Fruit fly (Drosophila melanogaster) whole organism, embryonic: Measurements from ENCODE around the gene CG17359.
A peak's percentile ranks its signal among the peaks of the same experiment; 100 is the strongest.

Experiments used
- Abd-B ChIP-seq: fragments of 200-800 bp; sonication (Bioruptor generic); optimal IDR thresholded peaks from 2 replicates; lab custom pipeline; 2018; ENCODE audit warnings: missing biosample characterization, mild to moderate bottlenecking, missing genetic modification characterization, moderate library complexity
- Aef1 ChIP-seq: fragments of 200-800 bp; sonication (Bioruptor generic); IDR thresholded peaks from 3 replicates; pipeline ENCODE4 v1.3.6; 2022; ENCODE audit warnings: missing biosample characterization, missing genetic modification characterization
- Awh ChIP-seq: fragments of 200-800 bp; sonication (Bioruptor generic); IDR thresholded peaks from 2 replicates; pipeline ENCODE4, ENCODE4 v1.3.6; 2022; ENCODE audit warnings: missing biosample characterization, missing genetic modification characterization
- Blimp-1 ChIP-seq: fragments of 200-800 bp; sonication (Bioruptor generic); optimal IDR thresholded peaks from 3 replicates; lab custom pipeline; 2018; ENCODE audit warnings: missing biosample characterization, missing genetic modification characterization, mild to moderate bottlenecking, moderate library complexity, missing genetic modification reagents
- CG12942 ChIP-seq: fragments of 200-800 bp; sonication (Bioruptor generic); optimal IDR thresholded peaks from 3 replicates; lab custom pipeline; 2016; ENCODE audit warnings: missing biosample characterization, missing genetic modification characterization
- CG13624 ChIP-seq: fragments of 200-800 bp; sonication (Bioruptor generic); optimal IDR thresholded peaks from 2 replicates; lab custom pipeline; 2016; ENCODE audit warnings: missing biosample characterization, missing genetic modification characterization
- CG14860 ChIP-seq: fragments of 200-800 bp; sonication (Bioruptor generic); IDR thresholded peaks from 3 replicates; pipeline ENCODE4 v1.3.6; 2022; ENCODE audit warnings: missing biosample characterization, missing genetic modification characterization; ENCODE audit not compliant: partially characterized antibody
- CG17186 ChIP-seq: fragments of 200-800 bp; sonication (Bioruptor generic); optimal IDR thresholded peaks from 3 replicates; lab custom pipeline; 2017; ENCODE audit warnings: missing biosample characterization, missing genetic modification reagents, missing genetic modification characterization
- CG17912 ChIP-seq: fragments of 200-800 bp; sonication (Bioruptor generic); optimal IDR thresholded peaks from 2 replicates; lab custom pipeline; 2018; ENCODE audit warnings: missing biosample characterization, mild to moderate bottlenecking, missing genetic modification characterization
- CG18764 ChIP-seq: fragments of 200-800 bp; sonication (Bioruptor generic); optimal IDR thresholded peaks from 3 replicates; lab custom pipeline; 2016; ENCODE audit warnings: missing biosample characterization, missing genetic modification characterization
- CG2129 ChIP-seq: fragments of 200-800 bp; sonication (Bioruptor generic); IDR thresholded peaks from 2 replicates; pipeline ENCODE4 v1.3.6; 2022; ENCODE audit warnings: missing biosample characterization, missing genetic modification characterization; ENCODE audit not compliant: partially characterized antibody
- CG4360 ChIP-seq: fragments of 200-800 bp; sonication (Bioruptor generic); IDR thresholded peaks from 2 replicates; pipeline ENCODE4 v1.3.6; 2022; ENCODE audit warnings: missing biosample characterization, missing genetic modification characterization
- CG5180 ChIP-seq: fragments of 200-800 bp; sonication (Bioruptor generic); optimal IDR thresholded peaks from 3 replicates; lab custom pipeline; 2017; ENCODE audit warnings: missing biosample characterization, missing genetic modification characterization, mild to moderate bottlenecking, moderate library complexity, missing genetic modification reagents
- CG9727 ChIP-seq: fragments of 200-800 bp; sonication (Bioruptor generic); optimal IDR thresholded peaks from 3 replicates; lab custom pipeline; 2017; ENCODE audit warnings: missing biosample characterization, mild to moderate bottlenecking, missing genetic modification characterization
- CG9932 ChIP-seq: fragments of 200-800 bp; sonication (Bioruptor generic); IDR thresholded peaks from 2 replicates; pipeline ENCODE4 v1.3.6; 2022; ENCODE audit warnings: missing biosample characterization, missing genetic modification characterization
- CHES-1-like ChIP-seq: fragments of 200-800 bp; sonication (Bioruptor generic); optimal IDR thresholded peaks from 2 replicates; lab custom pipeline; 2016; ENCODE audit warnings: missing biosample characterization, missing genetic modification characterization
- CkIIα-i1 ChIP-seq: fragments of 200-800 bp; sonication (Bioruptor generic); IDR thresholded peaks from 2 replicates; pipeline ENCODE4 v1.3.6; 2022; ENCODE audit warnings: missing biosample characterization, missing genetic modification characterization
- H15 ChIP-seq: fragments of 200-800 bp; sonication (Bioruptor generic); IDR thresholded peaks from 3 replicates; pipeline ENCODE4 v1.3.6; 2022; ENCODE audit warnings: missing biosample characterization, missing genetic modification characterization
- H2.0 ChIP-seq: fragments of 200-800 bp; sonication (Bioruptor generic); IDR thresholded peaks from 2 replicates; pipeline ENCODE4 v1.3.6; 2022; ENCODE audit warnings: missing biosample characterization, missing genetic modification characterization
- Hand ChIP-seq: fragments of 200-800 bp; sonication (Bioruptor generic); optimal IDR thresholded peaks from 2 replicates; lab custom pipeline; 2017; ENCODE audit warnings: mild to moderate bottlenecking, missing biosample characterization, missing genetic modification reagents, missing genetic modification characterization
- Hmr ChIP-seq: fragments of 200-800 bp; sonication (Bioruptor generic); optimal IDR thresholded peaks from 3 replicates; lab custom pipeline; 2017; ENCODE audit warnings: mild to moderate bottlenecking, missing biosample characterization, missing genetic modification reagents, missing genetic modification characterization
- Lhr ChIP-seq: fragments of 200-800 bp; sonication (Bioruptor generic); optimal IDR thresholded peaks from 3 replicates; lab custom pipeline; 2017; ENCODE audit warnings: mild to moderate bottlenecking, missing biosample characterization, missing genetic modification reagents, missing genetic modification characterization
- MESR4 ChIP-seq: fragments of 200-800 bp; sonication (Bioruptor generic); optimal IDR thresholded peaks from 2 replicates; lab custom pipeline; 2018; ENCODE audit warnings: missing biosample characterization, mild to moderate bottlenecking, missing genetic modification characterization, moderate library complexity
- Med ChIP-seq: fragments of 200-800 bp; sonication (Bioruptor generic); peaks from one replicate; lab custom pipeline; 2016; ENCODE audit warnings: missing biosample characterization, missing genetic modification characterization, mild to moderate bottlenecking, inconsistent platforms, moderate library complexity
- Meics ChIP-seq: fragments of 200-800 bp; sonication (Bioruptor generic); optimal IDR thresholded peaks from 2 replicates; lab custom pipeline; 2017; ENCODE audit warnings: missing biosample characterization, mild to moderate bottlenecking, missing genetic modification characterization
- Myb ChIP-seq: fragments of 200-800 bp; sonication (Bioruptor generic); optimal IDR thresholded peaks from 2 replicates; lab custom pipeline; 2016; ENCODE audit warnings: missing biosample characterization, missing genetic modification characterization
- NfI ChIP-seq: fragments of 200-800 bp; sonication (Bioruptor generic); optimal IDR thresholded peaks from 3 replicates; lab custom pipeline; 2018; ENCODE audit warnings: missing biosample characterization, mild to moderate bottlenecking, missing genetic modification characterization, moderate library complexity
- Scr ChIP-seq: fragments of 200-800 bp; sonication (Bioruptor generic); IDR thresholded peaks from 2 replicates; pipeline ENCODE4 v1.3.6; 2022; ENCODE audit warnings: missing biosample characterization, missing genetic modification characterization; ENCODE audit not compliant: partially characterized antibody
- ab ChIP-seq: fragments of 200-800 bp; sonication (Bioruptor generic); optimal IDR thresholded peaks from 2 replicates; lab custom pipeline; 2016; ENCODE audit warnings: missing biosample characterization, missing genetic modification characterization
- bigmax ChIP-seq: fragments of 200-800 bp; sonication (Bioruptor generic); optimal IDR thresholded peaks from 2 replicates; lab custom pipeline; 2018; ENCODE audit warnings: missing biosample characterization, mild to moderate bottlenecking, missing genetic modification characterization
- bowl ChIP-seq: fragments of 200-800 bp; sonication (Bioruptor generic); IDR thresholded peaks from 2 replicates; pipeline ENCODE4 v1.3.6; 2022; ENCODE audit warnings: missing biosample characterization, missing genetic modification characterization
- bsh ChIP-seq, 2 experiments: fragments of 200-800 bp; sonication (Bioruptor generic); optimal IDR thresholded peaks; 2 replicates each; lab custom pipeline; 2017 to 2018; ENCODE audit warnings: mild to moderate bottlenecking in 2 of 2, missing biosample characterization in 2 of 2, missing genetic modification characterization in 2 of 2, moderate library complexity in 1 of 2
- chn ChIP-seq: fragments of 200-800 bp; sonication (Bioruptor generic); optimal IDR thresholded peaks from 2 replicates; lab custom pipeline; 2016; ENCODE audit warnings: missing biosample characterization, missing genetic modification characterization
- dpn ChIP-seq, 2 experiments: fragments of 200-800 bp; sonication (Bioruptor generic); optimal IDR thresholded peaks; 3 replicates each; lab custom pipeline; 2016; ENCODE audit warnings: missing biosample characterization in 2 of 2, missing genetic modification characterization in 2 of 2
- ewg ChIP-seq: fragments of 200-800 bp; sonication (Bioruptor generic); optimal IDR thresholded peaks from 3 replicates; lab custom pipeline; 2017; ENCODE audit warnings: mild to moderate bottlenecking, missing biosample characterization, missing genetic modification reagents, missing genetic modification characterization
- gfzf ChIP-seq: fragments of 200-800 bp; sonication (Bioruptor generic); optimal IDR thresholded peaks from 2 replicates; lab custom pipeline; 2016; ENCODE audit warnings: missing biosample characterization, mild to moderate bottlenecking, missing genetic modification characterization, moderate library complexity
- insv ChIP-seq, 2 experiments: fragments of 200-800 bp; sonication (Bioruptor generic); optimal IDR thresholded peaks; 3 replicates each; lab custom pipeline; 2016 to 2018; ENCODE audit warnings: missing biosample characterization in 2 of 2, missing genetic modification characterization in 2 of 2
- lilli ChIP-seq: fragments of 200-800 bp; sonication (Bioruptor generic); optimal IDR thresholded peaks from 3 replicates; lab custom pipeline; 2016; ENCODE audit warnings: missing biosample characterization, missing genetic modification characterization
- org-1 ChIP-seq: fragments of 200-800 bp; sonication (Bioruptor generic); optimal IDR thresholded peaks from 2 replicates; lab custom pipeline; 2017; ENCODE audit warnings: missing biosample characterization, missing genetic modification characterization
- otp ChIP-seq: fragments of 200-800 bp; sonication (Bioruptor generic); IDR thresholded peaks from 3 replicates; pipeline ENCODE4, ENCODE4 v1.3.6; 2022; ENCODE audit warnings: missing biosample characterization, missing genetic modification characterization
- schlank ChIP-seq: fragments of 200-800 bp; sonication (Bioruptor generic); optimal IDR thresholded peaks from 2 replicates; lab custom pipeline; 2018; ENCODE audit warnings: missing biosample characterization, mild to moderate bottlenecking, missing genetic modification characterization
- seq ChIP-seq: fragments of 200-800 bp; sonication (Bioruptor generic); IDR thresholded peaks from 2 replicates; pipeline ENCODE4 v1.3.6; 2022; ENCODE audit warnings: missing biosample characterization, missing genetic modification characterization
- shn ChIP-seq: fragments of 200-800 bp; sonication (Bioruptor generic); optimal IDR thresholded peaks from 3 replicates; lab custom pipeline; 2016; ENCODE audit warnings: missing biosample characterization, missing genetic modification characterization
- sqz ChIP-seq: fragments of 200-800 bp; sonication (Bioruptor generic); optimal IDR thresholded peaks from 3 replicates; lab custom pipeline; 2018; ENCODE audit warnings: missing biosample characterization, mild to moderate bottlenecking, missing genetic modification characterization
- tap ChIP-seq: fragments of 200-800 bp; optimal IDR thresholded peaks from 3 replicates; lab custom pipeline; 2019; ENCODE audit warnings: missing biosample characterization, mild to moderate bottlenecking, missing genetic modification characterization, moderate library complexity
- trh ChIP-seq: fragments of 200-800 bp; sonication (Bioruptor generic); optimal IDR thresholded peaks from 2 replicates; lab custom pipeline; 2016; ENCODE audit warnings: missing biosample characterization, missing genetic modification characterization
- zf30C ChIP-seq: fragments of 200-800 bp; sonication (Bioruptor generic); optimal IDR thresholded peaks from 3 replicates; lab custom pipeline; 2018; ENCODE audit warnings: missing biosample characterization, mild to moderate bottlenecking, missing genetic modification characterization
- zfh2 ChIP-seq: fragments of 200-800 bp; sonication (Bioruptor generic); optimal IDR thresholded peaks from 2 replicates; lab custom pipeline; 2016; ENCODE audit warnings: missing biosample characterization, missing genetic modification characterization

The CG17359 gene

DNA sequence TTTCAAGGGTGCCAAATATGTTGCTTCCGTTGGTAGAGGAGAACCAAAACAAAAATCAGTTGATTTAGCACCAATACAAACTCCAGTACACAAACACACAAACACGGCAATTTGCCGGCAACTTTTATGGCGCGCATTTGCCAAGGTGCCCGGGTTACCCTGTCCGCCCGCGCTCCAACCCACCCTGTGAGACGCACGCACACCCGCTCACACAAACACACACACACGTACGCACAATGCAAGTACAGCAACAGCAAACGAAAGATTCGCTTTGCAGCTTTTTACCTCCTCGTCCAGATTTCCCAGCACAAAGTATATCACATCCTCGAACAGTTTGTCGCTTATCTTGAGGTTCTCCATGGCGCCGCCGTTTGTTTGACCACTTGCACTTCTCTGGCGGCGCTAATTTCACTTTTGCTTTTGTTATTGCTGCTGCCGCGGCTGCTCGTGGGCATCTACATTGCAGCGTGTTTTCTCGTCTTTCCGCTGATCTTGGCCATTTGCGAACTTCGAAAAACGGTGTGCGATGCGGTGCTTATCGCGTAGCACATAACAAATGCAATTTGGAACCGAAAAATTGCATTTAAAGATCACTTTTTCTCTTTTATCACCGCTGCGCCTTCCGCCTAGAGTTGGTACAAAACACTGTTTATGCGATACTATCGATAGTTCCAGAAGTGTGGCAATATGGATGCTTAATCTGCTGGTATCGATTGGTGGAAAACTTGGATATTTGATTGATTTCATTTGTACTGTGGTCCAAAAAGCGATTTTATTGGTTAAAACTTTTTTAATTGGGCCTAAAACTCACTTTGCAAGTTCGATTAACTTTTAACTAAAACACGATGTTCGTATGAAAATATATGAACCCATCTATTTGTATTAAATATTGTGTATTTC is 29.7 kb upstream of the CG17359 start, which contains the start of gene Ptip (continued):
- peak; percentile 90 for TF ChIP-seq CG14860 (GFP tag; lab: Robert Waterston, UW)
- TF ChIP-seq bsh (GFP tag; optimal IDR thresholded peaks at IDR 0.05; lab: Kevin White, UChicago) = peak in 1 of 2 experiments; percentile 38
- TF ChIP-seq gfzf (GFP tag; lab: Kevin White, UChicago) = peak; percentile 50
- peak; percentile 67 for TF ChIP-seq CG9932
- TF ChIP-seq Med (GFP tag; lab: Kevin White, UChicago) = peak; percentile 92
- TF ChIP-seq CG13624 (GFP tag; lab: Kevin White, UChicago) = peak; percentile 40
- no peak for TF ChIP-seq Meics (GFP tag; lab: Kevin White, UChicago)
- peak; percentile 50 for TF ChIP-seq bigmax (GFP tag; lab: Kevin White, UChicago)
- TF ChIP-seq Aef1 (GFP tag; lab: Robert Waterston, UW) = no peak
- TF ChIP-seq sqz (GFP tag; lab: Kevin White, UChicago) = no peak
- no peak for TF ChIP-seq tap
- TF ChIP-seq chn (GFP tag; lab: Kevin White, UChicago) = peak; percentile 78
- peak; percentile 54 for TF ChIP-seq Hmr (GFP tag; lab: Kevin White, UChicago)
- peak; percentile 16 for TF ChIP-seq shn (GFP tag; lab: Kevin White, UChicago)
- TF ChIP-seq zf30C (GFP tag; lab: Kevin White, UChicago) = no peak
- peak; percentile 47 for TF ChIP-seq zfh2 (GFP tag; lab: Kevin White, UChicago)
- TF ChIP-seq Abd-B (GFP tag; lab: Kevin White, UChicago) = peak; percentile 81
- peak; percentile 8 for TF ChIP-seq schlank
- TF ChIP-seq otp (GFP tag; lab: Robert Waterston, UW) = peak; percentile 26; the same call in 1 of the 3 replicates
- TF ChIP-seq NfI (GFP tag; lab: Kevin White, UChicago) = peak; percentile 67
- peak; percentile 13 for TF ChIP-seq CG9727
- TF ChIP-seq CG2129 = peak; percentile 89
- peak; percentile 58 for TF ChIP-seq Myb (GFP tag; lab: Kevin White, UChicago)
- TF ChIP-seq CHES-1-like (GFP tag; lab: Kevin White, UChicago) = peak; percentile 62
- TF ChIP-seq CkIIα-i1 (GFP tag; lab: Robert Waterston, UW) = no peak
- TF ChIP-seq Lhr = peak; percentile 29
- TF ChIP-seq ewg = peak; percentile 40
- peak; percentile 36; the same call in 1 of the 2 replicates for TF ChIP-seq CG4360
- peak; percentile 58; the same call in 1 of the 2 replicates for TF ChIP-seq Awh (GFP tag; lab: Robert Waterston, UW)
- TF ChIP-seq Blimp-1 (GFP tag; lab: Kevin White, UChicago) = peak; percentile 94
- peak; percentile 59 for TF ChIP-seq MESR4 (GFP tag; lab: Kevin White, UChicago)
- no peak for TF ChIP-seq ab (GFP tag; lab: Kevin White, UChicago)
- no peak for TF ChIP-seq trh (GFP tag; lab: Kevin White, UChicago)
- 0 out of 3 replicates have a peak, but pooled peaks have one; percentile 29 for TF ChIP-seq H15 (GFP tag; lab: Robert Waterston, UW)
- TF ChIP-seq Hand (GFP tag; lab: Kevin White, UChicago) = no peak
- TF ChIP-seq Scr (GFP tag; lab: Robert Waterston, UW) = peak; percentile 96
- no peak for TF ChIP-seq CG5180 (GFP tag; lab: Kevin White, UChicago)
- no peak for TF ChIP-seq CG18764 (GFP tag; lab: Kevin White, UChicago)
- TF ChIP-seq org-1 (GFP tag; lab: Kevin White, UChicago) = no peak
- TF ChIP-seq bowl = no peak
- peak; percentile 81 for TF ChIP-seq seq (GFP tag; lab: Robert Waterston, UW)
- TF ChIP-seq insv (GFP tag; optimal IDR thresholded peaks at IDR 0.05; lab: Kevin White, UChicago) = peak in 1 of 2 experiments; percentile 70
- TF ChIP-seq H2.0 (GFP tag; lab: Robert Waterston, UW) = peak; percentile 39; the same call in 1 of the 2 replicates
- peak; percentile 26 for TF ChIP-seq CG17186
- TF ChIP-seq CG17912 (GFP tag; lab: Kevin White, UChicago) = peak; percentile 60
- TF ChIP-seq lilli (GFP tag; lab: Kevin White, UChicago) = peak; percentile 1
- TF ChIP-seq dpn (GFP tag; optimal IDR thresholded peaks at IDR 0.05; lab: Kevin White, UChicago) = peak; percentile 12 to 16
- TF ChIP-seq CG12942 (GFP tag; lab: Kevin White, UChicago) = peak; percentile 17
